Fruit fly (Drosophila melanogaster): ENCODE data around the gene CG31668.

dm6 chr2L:2251175-2251574 lies 45.2 kb upstream of the CG31668 start, which contains the start of gene Ser12:
- no peak for TF ChIP-seq psq (optimal IDR thresholded peaks at IDR 0.05)
- TF ChIP-seq pan (optimal IDR thresholded peaks at IDR 0.05): no peak
- TF ChIP-seq EcR (GFP tag; optimal IDR thresholded peaks at IDR 0.05): no peak

Measured in whole organism.